Fruit fly (Drosophila melanogaster): ENCODE results near the gene CG16986.

CG16986 gene

DNA sequence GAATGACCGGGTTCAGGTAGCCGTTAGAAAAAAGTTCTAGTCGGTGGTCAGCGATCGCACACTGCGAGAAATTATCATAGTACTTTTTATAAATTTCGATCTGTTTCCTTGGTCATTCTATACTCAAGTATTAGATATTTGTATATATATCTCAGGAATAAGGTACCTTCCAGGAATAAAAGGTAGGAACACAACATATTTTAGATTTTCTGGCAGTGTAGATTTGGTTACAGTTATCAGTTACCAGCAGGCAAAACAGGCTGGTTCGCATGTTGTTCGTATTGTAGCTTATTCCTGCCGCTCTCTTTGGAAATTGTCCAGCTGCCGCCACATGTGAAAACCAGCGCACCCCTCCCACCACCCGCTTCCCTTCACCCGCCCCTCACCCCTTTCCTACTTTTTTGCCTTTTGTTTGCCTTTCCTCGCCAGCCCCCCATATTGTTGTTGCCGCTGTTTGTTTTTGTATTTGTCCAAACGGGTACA lies 18.7 kb upstream of the CG16986 start (continued):
- TF ChIP-seq Dll (GFP tag; IDR thresholded peaks at IDR 0.05; ENCODE audit: partially characterized antibody): no peak
- peak; percentile 91 for TF ChIP-seq Blimp-1 (GFP tag; optimal IDR thresholded peaks at IDR 0.05)
- peak; percentile 62; the same call in 1 of the 2 replicates for TF ChIP-seq cas (GFP tag; IDR thresholded peaks at IDR 0.05)

DNA sequence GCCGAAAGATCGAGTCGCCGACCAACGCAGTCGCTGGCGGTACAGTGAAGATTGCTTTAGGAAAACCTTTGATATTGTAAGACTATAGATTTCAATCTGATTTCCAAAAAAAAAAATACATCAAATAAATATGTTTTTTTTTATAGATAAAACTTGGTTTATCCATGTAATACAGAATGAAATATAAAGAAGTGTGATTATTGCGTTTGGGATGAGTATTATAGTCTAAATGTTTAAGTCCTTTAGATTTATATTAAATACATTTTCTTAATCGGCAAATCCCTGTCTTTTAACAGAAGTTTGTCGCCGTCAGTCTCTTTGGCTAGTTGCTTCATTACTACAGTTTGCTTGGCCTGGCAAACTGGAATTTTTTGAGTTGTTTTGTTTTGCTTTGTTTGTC lies 18.3 kb upstream of the CG16986 start:
- TF ChIP-seq Chrac-16 (GFP tag; optimal IDR thresholded peaks at IDR 0.05): no peak
- no peak for TF ChIP-seq BEAF-32 (GFP tag; optimal IDR thresholded peaks at IDR 0.05)
- no peak for TF ChIP-seq Bgb (GFP tag; IDR thresholded peaks at IDR 0.05; ENCODE audit: partially characterized antibody)
- TF ChIP-seq pho (GFP tag; optimal IDR thresholded peaks at IDR 0.05): no peak
- no peak for TF ChIP-seq CG12155 (GFP tag; optimal IDR thresholded peaks at IDR 0.05)
- no peak for TF ChIP-seq salm (tag; optimal IDR thresholded peaks at IDR 0.05)
- no peak for TF ChIP-seq scrt (GFP tag; optimal IDR thresholded peaks at IDR 0.05)
- TF ChIP-seq inv (GFP tag; IDR thresholded peaks at IDR 0.05; ENCODE audit: partially characterized antibody): no peak
- no peak for TF ChIP-seq pros (GFP tag; optimal IDR thresholded peaks at IDR 0.05)
- TF ChIP-seq fd64A (GFP tag; optimal IDR thresholded peaks at IDR 0.05): no peak
- TF ChIP-seq CG18011 (GFP tag; optimal IDR thresholded peaks at IDR 0.05): no peak
- TF ChIP-seq Lim3 (GFP tag; IDR thresholded peaks at IDR 0.05): no peak
- no peak for TF ChIP-seq bsh (GFP tag; optimal IDR thresholded peaks at IDR 0.05)
- no peak for TF ChIP-seq CG7745 (tag; optimal IDR thresholded peaks at IDR 0.05)
- no peak for TF ChIP-seq CG31388 (GFP tag; optimal IDR thresholded peaks at IDR 0.05)
- TF ChIP-seq CG32772 (GFP tag; IDR thresholded peaks at IDR 0.05): peak; percentile 47; the same call in 1 of the 2 replicates
- TF ChIP-seq CG6175 (GFP tag; IDR thresholded peaks at IDR 0.05): no peak
- no peak for TF ChIP-seq CG12744 (GFP tag; optimal IDR thresholded peaks at IDR 0.05)
- TF ChIP-seq CG10366 (GFP tag; IDR thresholded peaks at IDR 0.05): peak; percentile 35; the same call in 1 of the 2 replicates
- no peak for TF ChIP-seq CG12942 (GFP tag; optimal IDR thresholded peaks at IDR 0.05)
- no peak for TF ChIP-seq CG43689 (GFP tag; IDR thresholded peaks at IDR 0.05)
- TF ChIP-seq CG10959 (GFP tag; IDR thresholded peaks at IDR 0.05): no peak
- TF ChIP-seq tin (GFP tag; optimal IDR thresholded peaks at IDR 0.05): no peak
- TF ChIP-seq sens-2 (GFP tag; IDR thresholded peaks at IDR 0.05): no peak
- TF ChIP-seq CG34224 (GFP tag; IDR thresholded peaks at IDR 0.05; ENCODE audit: partially characterized antibody): no peak
- TF ChIP-seq aop (GFP tag; IDR thresholded peaks at IDR 0.05): no peak
- no peak for TF ChIP-seq pzg (GFP tag; optimal IDR thresholded peaks at IDR 0.05)
- TF ChIP-seq CG32532 (GFP tag; IDR thresholded peaks at IDR 0.05): no peak
- no peak for TF ChIP-seq hbn (GFP tag; IDR thresholded peaks at IDR 0.05; ENCODE audit: partially characterized antibody)
- no peak for TF ChIP-seq CG16863 (GFP tag; optimal IDR thresholded peaks at IDR 0.05)
- TF ChIP-seq psq (GFP tag; optimal IDR thresholded peaks at IDR 0.05): no peak
- TF ChIP-seq Dek (tag; optimal IDR thresholded peaks at IDR 0.05): no peak
- TF ChIP-seq Hr78 (GFP tag; optimal IDR thresholded peaks at IDR 0.05): no peak
- peak; percentile 49 for TF ChIP-seq esg (GFP tag; conservative IDR thresholded peaks at IDR 0.05)
- TF ChIP-seq fd96Cb (tag; optimal IDR thresholded peaks at IDR 0.05): no peak
- TF ChIP-seq CG2889 (GFP tag; IDR thresholded peaks at IDR 0.05): no peak
- no peak for TF ChIP-seq CG8944 (GFP tag; optimal IDR thresholded peaks at IDR 0.05)
- no peak for TF ChIP-seq CG12659 (GFP tag; optimal IDR thresholded peaks at IDR 0.05)
- TF ChIP-seq chif (GFP tag; optimal IDR thresholded peaks at IDR 0.05): no peak
- no peak for TF ChIP-seq Bdp1 (GFP tag; optimal IDR thresholded peaks at IDR 0.05)
- TF ChIP-seq CG14860 (GFP tag; IDR thresholded peaks at IDR 0.05; ENCODE audit: partially characterized antibody): no peak
- TF ChIP-seq Gug (GFP tag; IDR thresholded peaks at IDR 0.05): 0 out of 4 replicates have a peak, but pooled peaks have one; percentile 7
- no peak for TF ChIP-seq nerfin-2 (GFP tag; IDR thresholded peaks at IDR 0.05; ENCODE audit: partially characterized antibody)
- no peak for TF ChIP-seq CG7372 (GFP tag; IDR thresholded peaks at IDR 0.05)
- TF ChIP-seq Ravus (GFP tag; IDR thresholded peaks at IDR 0.05): no peak
- TF ChIP-seq gsb (GFP tag; IDR thresholded peaks at IDR 0.05): no peak

Data from whole organism, embryonic.